Worm (Caenorhabditis elegans): ENCODE measurements around the gene M142.8.

M142.8 gene

DNA sequence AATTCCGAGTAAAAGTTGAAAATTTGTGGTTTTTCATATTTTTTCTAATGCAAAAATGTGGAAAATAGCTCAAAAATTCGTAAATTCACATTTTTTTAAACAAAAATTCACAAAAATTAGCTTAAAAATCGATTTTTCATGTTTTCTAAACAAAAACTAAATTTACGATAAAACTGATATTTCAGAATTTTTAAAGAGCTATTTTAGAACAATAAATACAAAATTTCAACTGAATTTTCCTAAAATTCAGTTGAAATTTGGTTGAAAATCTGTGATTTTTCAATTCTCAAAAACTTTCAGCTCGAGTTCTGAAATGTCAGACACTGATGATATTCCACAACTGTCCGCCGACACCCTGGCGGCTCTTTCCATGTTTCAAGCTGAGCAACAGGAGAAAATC, at the start of gene M142.8:
TSS of gene M142.8 (plus strand) at position 301 of the 400 bp plus-strand sequence.
- TF ChIP-seq mdl-1 (tag; optimal IDR thresholded peaks at IDR 0.05) (no peak), ceh-90 (tag; optimal IDR thresholded peaks at IDR 0.05) (no peak), pax-3 (tag; optimal IDR thresholded peaks at IDR 0.05) (no peak), lin-15B (tag; optimal IDR thresholded peaks at IDR 0.05) (no peak), jun-1 (tag; optimal IDR thresholded peaks at IDR 0.05) (no peak), unc-98 (GFP tag; IDR thresholded peaks at IDR 0.05) (no peak), hpl-2 (GFP tag; optimal IDR thresholded peaks at IDR 0.05) (no peak), tlp-1 (tag; optimal IDR thresholded peaks at IDR 0.05) (no peak), nhr-28 (tag; optimal IDR thresholded peaks at IDR 0.05) (no peak)

DNA sequence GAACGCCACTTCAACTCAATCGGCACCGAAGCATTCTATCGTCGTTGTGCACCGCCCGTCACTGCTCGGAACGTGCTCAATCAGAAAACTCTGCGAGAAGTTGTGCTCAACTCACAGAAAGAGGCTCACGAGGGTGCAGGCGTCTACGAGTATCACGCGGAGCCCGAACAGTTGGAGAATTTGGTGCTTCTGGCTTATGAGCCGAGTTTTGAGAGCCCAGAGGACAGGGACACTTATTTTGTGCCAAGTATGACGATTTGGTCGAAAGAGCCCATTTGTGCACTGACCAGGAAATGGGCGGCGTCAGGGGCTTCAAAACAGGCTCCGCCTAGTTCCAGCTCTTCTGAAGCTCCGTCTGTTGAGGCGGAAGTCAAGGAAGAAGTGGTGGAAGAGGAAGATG, 44.6 kb upstream of the M142.8 start:
- no peak for TF ChIP-seq hlh-4 (tag; optimal IDR thresholded peaks at IDR 0.05)

DNA sequence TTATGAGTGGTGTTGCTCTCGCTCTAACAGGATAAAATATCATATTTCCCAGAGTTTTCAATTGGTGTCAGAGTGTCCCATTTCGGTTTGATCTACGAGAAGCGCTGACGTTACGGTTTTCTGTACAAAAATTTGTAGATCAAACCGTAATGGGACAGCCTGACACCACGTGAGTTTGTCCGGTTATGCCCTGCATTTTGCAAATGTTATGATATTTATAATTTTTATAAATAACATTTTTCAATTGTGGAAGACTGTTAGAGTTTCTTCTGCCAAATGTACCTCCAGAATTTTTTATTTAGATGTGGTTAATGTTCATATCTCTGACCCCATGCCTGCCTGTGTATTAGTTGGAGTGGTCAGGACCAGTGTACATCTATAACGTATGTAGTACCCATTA, 39.2 kb upstream of the M142.8 start, which contains the start of gene fbxb-87:
TSS of gene fbxb-87 (plus strand) at position 301 of the 400 bp plus-strand sequence.
- TF ChIP-seq zip-4 (GFP tag; optimal IDR thresholded peaks at IDR 0.05) = no peak
- no peak for TF ChIP-seq lin-39 (tag; optimal IDR thresholded peaks at IDR 0.05)
- no peak for TF ChIP-seq skn-1 (tag; optimal IDR thresholded peaks at IDR 0.05)
- TF ChIP-seq nhr-71 (tag; optimal IDR thresholded peaks at IDR 0.05) = no peak
- no peak for TF ChIP-seq fkh-4 (tag; optimal IDR thresholded peaks at IDR 0.05; ENCODE audit: borderline replicate concordance)
- no peak for TF ChIP-seq elt-3 (tag; optimal IDR thresholded peaks at IDR 0.05)
- TF ChIP-seq ztf-11 (tag; optimal IDR thresholded peaks at IDR 0.05) = no peak
- TF ChIP-seq ztf-4 (tag; optimal IDR thresholded peaks at IDR 0.05) = no peak

DNA sequence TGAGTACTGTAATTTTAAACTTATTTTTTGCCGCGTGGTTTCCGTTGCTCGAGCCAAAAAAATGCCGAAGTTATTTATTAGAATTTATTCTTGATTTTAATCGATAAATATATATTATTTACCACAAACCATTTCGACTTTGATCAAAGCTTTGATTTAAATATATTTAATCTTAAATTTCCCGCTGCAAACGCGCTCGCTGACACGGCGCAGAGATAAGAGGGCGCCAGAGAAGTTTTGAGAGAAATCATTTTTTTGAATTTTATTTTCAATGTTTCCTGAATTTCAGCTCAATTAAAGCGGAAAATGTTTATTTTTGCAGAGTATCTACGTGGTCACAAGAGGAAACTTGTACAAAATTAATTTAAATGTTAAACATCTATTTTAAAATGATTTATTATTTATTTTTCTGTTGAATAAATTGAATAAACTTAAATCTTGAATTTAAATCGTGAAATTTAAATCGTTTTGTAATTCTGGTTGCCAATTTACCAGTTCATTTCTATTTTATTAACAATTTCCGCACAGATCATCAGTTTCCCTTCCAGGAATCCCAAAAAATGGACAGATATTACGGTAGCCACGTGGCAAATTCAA, 37.5 kb upstream of the M142.8 start, which contains the start of gene com-1:
TSS of gene com-1 (plus strand) at position 547 of the 597 bp plus-strand sequence.
- TF ChIP-seq pax-3 (tag; optimal IDR thresholded peaks at IDR 0.05) (no peak), C34B4.2 (tag; optimal IDR thresholded peaks at IDR 0.05) (no peak), ztf-11 (tag; optimal IDR thresholded peaks at IDR 0.05) (no peak), pag-3 (tag; optimal IDR thresholded peaks at IDR 0.05; ENCODE audit: borderline replicate concordance, insufficient read depth) (no peak), vab-15 (tag; optimal IDR thresholded peaks at IDR 0.05) (no peak), dsc-1 (tag; optimal IDR thresholded peaks at IDR 0.05) (peak; percentile 15), C16A3.4 (tag; optimal IDR thresholded peaks at IDR 0.05) (peak; percentile 39), ceh-8 (GFP tag; optimal IDR thresholded peaks at IDR 0.05) (no peak), efl-1 (optimal IDR thresholded peaks at IDR 0.05) (peak; percentile 53 to 63), efl-1 (GFP tag; optimal IDR thresholded peaks at IDR 0.05 in 1 of 2) (peak; percentile 61 to 93), skn-1 (tag; optimal IDR thresholded peaks at IDR 0.05) (peak; percentile 42), grh-1 (GFP tag; IDR thresholded peaks at IDR 0.05) (no peak), ces-1 (GFP tag; optimal IDR thresholded peaks at IDR 0.05) (no peak), nhr-47 (tag; optimal IDR thresholded peaks at IDR 0.05) (peak; percentile 46), nhr-90 (tag; optimal IDR thresholded peaks at IDR 0.05; ENCODE audit: poor library complexity) (peak; percentile 3), snpc-4 (tag; optimal IDR thresholded peaks at IDR 0.05) (peak; percentile 22), unc-86 (tag; optimal IDR thresholded peaks at IDR 0.05) (no peak), mab-9 (GFP tag; IDR thresholded peaks at IDR 0.05) (no peak), ceh-90 (tag; optimal IDR thresholded peaks at IDR 0.05) (no peak), jun-1 (tag; optimal IDR thresholded peaks at IDR 0.05) (no peak), sox-4 (tag; optimal IDR thresholded peaks at IDR 0.05) (no peak), hlh-17 (GFP tag; optimal IDR thresholded peaks at IDR 0.05; ENCODE audit: borderline replicate concordance) (no peak), aha-1 (tag; optimal IDR thresholded peaks at IDR 0.05) (no peak), nhr-28 (tag; optimal IDR thresholded peaks at IDR 0.05) (no peak), ceh-88 (GFP tag; IDR thresholded peaks at IDR 0.05) (no peak), lin-39 (tag; optimal IDR thresholded peaks at IDR 0.05) (no peak), hlh-4 (tag; optimal IDR thresholded peaks at IDR 0.05) (no peak), F16B12.6 (tag; optimal IDR thresholded peaks at IDR 0.05) (no peak), swsn-7 (tag; optimal IDR thresholded peaks at IDR 0.05) (peak; percentile 29), fos-1 (tag; optimal IDR thresholded peaks at IDR 0.05) (no peak), egl-13 (tag; optimal IDR thresholded peaks at IDR 0.05) (no peak), unc-130 (tag; optimal IDR thresholded peaks at IDR 0.05) (no peak), mep-1 (tag; optimal IDR thresholded peaks at IDR 0.05) (peak; percentile 55), isw-1 (GFP tag; IDR thresholded peaks at IDR 0.05) (no peak), irx-1 (tag; optimal IDR thresholded peaks at IDR 0.05) (no peak), tbx-2 (tag; optimal IDR thresholded peaks at IDR 0.05) (no peak)

Measured in whole organism, L1 larva.